Fruit fly (Drosophila melanogaster): ENCODE measurements around the gene CG7376.
A peak's percentile ranks its signal among the peaks of the same experiment; 100 is the strongest.

Gene CG7376

dm6 chr3L:6188995-6189927, 15.2 kb downstream of the CG7376 start, which contains the start of the genes D19A and CG7386 (continued):
- peak; percentile 67 for TF ChIP-seq Ptx1 (GFP tag; IDR thresholded peaks at IDR 0.05)
- peak; percentile 52 for TF ChIP-seq CG34422 (GFP tag; IDR thresholded peaks at IDR 0.05)
- no peak for TF ChIP-seq usp (GFP tag; optimal IDR thresholded peaks at IDR 0.05)
- peak; percentile 70 for TF ChIP-seq CG2712 (tag; optimal IDR thresholded peaks at IDR 0.05)
- peak; percentile 79 for TF ChIP-seq Dbx (GFP tag; IDR thresholded peaks at IDR 0.05)
- TF ChIP-seq CG2889 (GFP tag; IDR thresholded peaks at IDR 0.05), result 0 out of 3 replicates have a peak, but pooled peaks have one; percentile 57
- TF ChIP-seq gsb-n (tag; optimal IDR thresholded peaks at IDR 0.05), result peak; percentile 51
- no peak for TF ChIP-seq CG7745 (tag; optimal IDR thresholded peaks at IDR 0.05)
- 0 out of 2 replicates have a peak, but pooled peaks have one; percentile 38 for TF ChIP-seq CG32767 (GFP tag; IDR thresholded peaks at IDR 0.05)
- peak; percentile 46 for TF ChIP-seq HmgZ (tag; optimal IDR thresholded peaks at IDR 0.05)
- no peak for TF ChIP-seq CG18011 (GFP tag; optimal IDR thresholded peaks at IDR 0.05)
- TF ChIP-seq CTCF (GFP tag; optimal IDR thresholded peaks at IDR 0.05), result no peak
- TF ChIP-seq CG7556 (GFP tag; optimal IDR thresholded peaks at IDR 0.05), result peak; percentile 11
- TF ChIP-seq Optix (GFP tag; IDR thresholded peaks at IDR 0.05), result peak; percentile 61
- no peak; the same call in 2 of the 3 replicates for TF ChIP-seq CG34224 (GFP tag; IDR thresholded peaks at IDR 0.05; ENCODE audit: partially characterized antibody)
- TF ChIP-seq scrt (GFP tag; optimal IDR thresholded peaks at IDR 0.05), result peak; percentile 8
- no peak for TF ChIP-seq unc-4 (GFP tag; IDR thresholded peaks at IDR 0.05; ENCODE audit: partially characterized antibody)
- TF ChIP-seq pros (GFP tag; optimal IDR thresholded peaks at IDR 0.05), result no peak
- TF ChIP-seq ara (GFP tag; IDR thresholded peaks at IDR 0.05), result peak; percentile 33; the same call in 1 of the 2 replicates
- no peak for TF ChIP-seq CG16813 (GFP tag; IDR thresholded peaks at IDR 0.05; ENCODE audit: partially characterized antibody)
- no peak for TF ChIP-seq pita (GFP tag; optimal IDR thresholded peaks at IDR 0.05)
- peak; percentile 37 for TF ChIP-seq mirr (GFP tag; optimal IDR thresholded peaks at IDR 0.05)
- TF ChIP-seq ap (GFP tag; IDR thresholded peaks at IDR 0.05), result no peak
- peak; percentile 22; the same call in 1 of the 2 replicates for TF ChIP-seq CG9215 (GFP tag; IDR thresholded peaks at IDR 0.05)
- TF ChIP-seq odd (GFP tag; optimal IDR thresholded peaks at IDR 0.05), result no peak
- TF ChIP-seq CG6689 (GFP tag; IDR thresholded peaks at IDR 0.05), result peak; percentile 75
- peak; percentile 4 for TF ChIP-seq CG8290 (GFP tag; optimal IDR thresholded peaks at IDR 0.05)
- TF ChIP-seq CG8290 (tag; optimal IDR thresholded peaks at IDR 0.05), result peak in 1 of 2 experiments; percentile 86
- no peak for TF ChIP-seq CG31388 (GFP tag; optimal IDR thresholded peaks at IDR 0.05)
- no peak for TF ChIP-seq ac (GFP tag; optimal IDR thresholded peaks at IDR 0.05)
- TF ChIP-seq cwo (GFP tag; optimal IDR thresholded peaks at IDR 0.05), result peak; percentile 46
- TF ChIP-seq CG10431 (GFP tag; optimal IDR thresholded peaks at IDR 0.05), result peak; percentile 27
- TF ChIP-seq row (GFP tag; IDR thresholded peaks at IDR 0.05), result peak; percentile 93
- TF ChIP-seq CG2875 (GFP tag; optimal IDR thresholded peaks at IDR 0.05), result no peak
- peak; percentile 53 for TF ChIP-seq Sox100B (GFP tag; optimal IDR thresholded peaks at IDR 0.05)
- peak; percentile 63 for TF ChIP-seq CG4730 (GFP tag; IDR thresholded peaks at IDR 0.05)
- TF ChIP-seq schlank (tag; optimal IDR thresholded peaks at IDR 0.05), result no peak
- TF ChIP-seq CG1647 (GFP tag; optimal IDR thresholded peaks at IDR 0.05), result peak; percentile 55
- TF ChIP-seq Scr (GFP tag; IDR thresholded peaks at IDR 0.05; ENCODE audit: partially characterized antibody), result no peak
- TF ChIP-seq CG6791 (GFP tag; IDR thresholded peaks at IDR 0.05; ENCODE audit: partially characterized antibody), result peak; percentile 41; the same call in 1 of the 3 replicates
- peak; percentile 41 for TF ChIP-seq Hsf (GFP tag; optimal IDR thresholded peaks at IDR 0.05)
- TF ChIP-seq jigr1 (GFP tag; IDR thresholded peaks at IDR 0.05), result no peak
- no peak for TF ChIP-seq CG4404 (GFP tag; IDR thresholded peaks at IDR 0.05)
- TF ChIP-seq sna (GFP tag; IDR thresholded peaks at IDR 0.05; ENCODE audit: partially characterized antibody), result 0 out of 2 replicates have a peak, but pooled peaks have one; percentile 12
- TF ChIP-seq bigmax (GFP tag; optimal IDR thresholded peaks at IDR 0.05), result no peak
- peak; percentile 51 for TF ChIP-seq CG3847 (GFP tag; IDR thresholded peaks at IDR 0.05)
- peak; percentile 80 for TF ChIP-seq D19A (tag; optimal IDR thresholded peaks at IDR 0.05)
- peak; percentile 94 for TF ChIP-seq Med (GFP tag)
- TF ChIP-seq Ravus (GFP tag; IDR thresholded peaks at IDR 0.05), result no peak
